Fruit fly (Drosophila melanogaster) S2 (cell line): ENCODE results near the gene CG7102.

Source experiments
- CG8478 ChIP-seq: fragments of >200 bp; optimal IDR thresholded peaks from 2 replicates; lab custom pipeline; 2018
- CTCF ChIP-seq, 2 experiments: fragments of >200 bp; optimal IDR thresholded peaks; 2 replicates each; lab custom pipeline; 2018

DNA sequence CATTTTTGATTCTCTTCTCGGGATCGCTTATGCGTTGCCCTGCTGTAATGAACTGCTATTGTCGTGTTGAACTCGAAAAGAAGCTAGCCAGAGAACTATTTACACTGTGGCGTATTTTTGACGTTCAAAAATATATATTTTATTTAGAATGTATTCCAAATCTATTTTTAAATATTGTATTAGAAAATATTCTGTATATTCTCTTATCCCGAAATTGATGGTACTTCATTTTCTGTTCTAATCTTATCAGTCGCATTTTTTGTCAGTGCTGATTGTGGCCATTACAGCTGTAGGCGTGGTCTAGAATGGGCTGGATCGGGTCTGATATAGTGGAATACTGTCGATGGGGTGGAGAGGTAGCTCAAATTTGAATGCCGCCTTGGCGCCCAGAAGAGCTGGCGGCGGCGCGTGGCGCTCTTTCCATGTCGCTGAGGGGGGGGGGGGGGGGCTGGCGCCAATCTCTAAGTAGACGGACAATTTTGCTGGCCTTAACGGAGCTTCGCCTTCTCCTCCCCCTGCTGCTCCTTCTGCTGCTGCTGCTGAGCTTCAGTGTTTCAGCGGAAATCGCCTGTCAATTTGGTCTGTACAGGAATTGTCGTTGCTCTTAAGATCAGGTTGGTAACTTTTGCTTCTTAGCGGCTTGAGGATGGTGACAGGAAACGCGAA lies 36.5 kb upstream of the CG7102 start:
- no peak for TF ChIP-seq CTCF (optimal IDR thresholded peaks at IDR 0.05; lab: Kevin White, UChicago)
- no peak for TF ChIP-seq CG8478 (lab: Kevin White, UChicago)
